Worm (Caenorhabditis elegans) whole organism, early embryonic: ENCODE data around the gene lury-1.
A peak's percentile ranks its signal among the peaks of the same experiment; 100 is the strongest.

Experiments
- B0310.2 ChIP-seq: sonication (generic microtip); optimal IDR thresholded peaks from 2 replicates; lab custom pipeline; 2016; ENCODE audit warnings: mild to moderate bottlenecking, missing genetic modification characterization, missing compliant biosample characterization
- F13C5.2 ChIP-seq: sonication (generic microtip); optimal IDR thresholded peaks from 2 replicates; lab custom pipeline; 2017; ENCODE audit warnings: mild to moderate bottlenecking, missing genetic modification characterization, inconsistent platforms, missing compliant biosample characterization
- aly-1 ChIP-seq: sonication (generic microtip); optimal IDR thresholded peaks from 2 replicates; lab custom pipeline; 2016; ENCODE audit warnings: missing genetic modification characterization, missing compliant biosample characterization
- ama-1 ChIP-seq: fragments of 150-350 bp; optimal IDR thresholded peaks from 2 replicates; lab custom pipeline; 2014
- ceh-13 ChIP-seq: fragments of 200-800 bp; sonication (Bioruptor generic); optimal IDR thresholded peaks from 2 replicates; lab custom pipeline; 2018; ENCODE audit warnings: mild to moderate bottlenecking, missing genetic modification characterization, missing compliant biosample characterization
- ceh-36 ChIP-seq: sonication (generic microtip); optimal IDR thresholded peaks from 2 replicates; lab custom pipeline; 2016; ENCODE audit warnings: missing genetic modification characterization, inconsistent platforms, missing compliant biosample characterization
- ets-7 ChIP-seq: sonication (generic microtip); optimal IDR thresholded peaks from 2 replicates; lab custom pipeline; 2016; ENCODE audit warnings: missing genotype, missing genetic modification characterization, missing compliant biosample characterization
- flt-1 ChIP-seq: fragments of 200-800 bp; sonication (Bioruptor generic); IDR thresholded peaks from 2 replicates; pipeline ENCODE4 v1.3.6; 2022; ENCODE audit warnings: missing genetic modification characterization, missing compliant biosample characterization
- hmbx-1 ChIP-seq: sonication (generic microtip); optimal IDR thresholded peaks from 2 replicates; lab custom pipeline; 2016; ENCODE audit warnings: mild to moderate bottlenecking, missing genetic modification characterization, missing compliant biosample characterization
- hmg-4 ChIP-seq: fragments of 200-800 bp; sonication (Bioruptor generic); optimal IDR thresholded peaks from 2 replicates; lab custom pipeline; 2018; ENCODE audit warnings: mild to moderate bottlenecking, missing genetic modification characterization, missing compliant biosample characterization
- hnd-1 ChIP-seq: sonication (generic microtip); optimal IDR thresholded peaks from 2 replicates; lab custom pipeline; 2016; ENCODE audit warnings: missing genetic modification characterization, missing compliant biosample characterization
- pes-1 ChIP-seq: fragments of 200-800 bp; sonication (Bioruptor generic); IDR thresholded peaks from 2 replicates; pipeline ENCODE4 v1.3.6; 2022; ENCODE audit warnings: missing genetic modification reagents, missing genetic modification characterization, missing compliant biosample characterization
- scrt-1 ChIP-seq: fragments of 200-800 bp; sonication (Bioruptor generic); IDR thresholded peaks from 2 replicates; pipeline ENCODE4 v1.3.6; 2022; ENCODE audit warnings: missing genetic modification characterization, missing compliant biosample characterization
- sea-1 ChIP-seq: fragments of 200-800 bp; sonication (Bioruptor generic); conservative IDR thresholded peaks from 2 replicates; pipeline ENCODE4 v1.3.6; 2022; ENCODE audit warnings: missing genetic modification characterization, missing compliant biosample characterization
- tbx-11 ChIP-seq: fragments of 200-800 bp; sonication (Bioruptor generic); IDR thresholded peaks from 2 replicates; pipeline ENCODE4 v1.3.6; 2022; ENCODE audit warnings: missing genetic modification characterization, missing compliant biosample characterization
- tbx-37 ChIP-seq: fragments of 200-800 bp; sonication (Bioruptor generic); conservative IDR thresholded peaks from 2 replicates; pipeline ENCODE4 v1.3.6; 2022; ENCODE audit warnings: missing genetic modification reagents, missing genetic modification characterization, missing compliant biosample characterization
- tra-4 ChIP-seq: sonication (generic microtip); optimal IDR thresholded peaks from 2 replicates; lab custom pipeline; 2017; ENCODE audit warnings: missing genetic modification characterization, missing compliant biosample characterization

lury-1 gene

ce11 chrIII:12230195-12230594, 44.0 kb downstream of the lury-1 start:
- TF ChIP-seq ets-7 (tag; lab: Kevin White, UChicago) (no peak), hnd-1 (tag; lab: Kevin White, UChicago) (no peak), ceh-36 (tag; lab: Kevin White, UChicago) (peak; percentile 92), aly-1 (no peak), pes-1 (GFP tag; lab: Robert Waterston, UW) (no peak), flt-1 (GFP tag; lab: Robert Waterston, UW) (no peak)

ce11 chrIII:12231539-12231938, 45.3 kb downstream of the lury-1 start:
- TF ChIP-seq tra-4 (no peak), flt-1 (GFP tag; lab: Robert Waterston, UW) (no peak), hnd-1 (tag; lab: Kevin White, UChicago) (no peak), B0310.2 (tag; lab: Kevin White, UChicago) (no peak), ama-1 (lab: Kevin White, UChicago) (no peak)

ce11 chrIII:12233493-12233892, 47.3 kb downstream of the lury-1 start:
- no peak for TF ChIP-seq B0310.2 (tag; lab: Kevin White, UChicago)
- no peak for TF ChIP-seq tra-4

- TF ChIP-seq hmg-4 (GFP tag; lab: Kevin White, UChicago) (no peak), ceh-36 (tag; lab: Kevin White, UChicago) (no peak), scrt-1 (GFP tag; lab: Robert Waterston, UW) (no peak), F13C5.2 (no peak), pes-1 (GFP tag; lab: Robert Waterston, UW) (no peak), tbx-11 (GFP tag; lab: Robert Waterston, UW) (no peak), ceh-13 (no peak)
Measured at ce11 chrIII:12235359-12235758, 49.1 kb downstream of the lury-1 start.

- TF ChIP-seq B0310.2 (tag; lab: Kevin White, UChicago) (no peak), ceh-36 (tag; lab: Kevin White, UChicago) (no peak), flt-1 (GFP tag; lab: Robert Waterston, UW) (no peak), ceh-13 (no peak), hnd-1 (tag; lab: Kevin White, UChicago) (no peak), sea-1 (GFP tag; lab: Robert Waterston, UW) (no peak), tbx-11 (GFP tag; lab: Robert Waterston, UW) (no peak), aly-1 (no peak), ama-1 (lab: Kevin White, UChicago) (no peak), pes-1 (GFP tag; lab: Robert Waterston, UW) (no peak), hmbx-1 (tag; lab: Kevin White, UChicago) (no peak), F13C5.2 (no peak), tra-4 (no peak), ets-7 (tag; lab: Kevin White, UChicago) (no peak), scrt-1 (GFP tag; lab: Robert Waterston, UW) (no peak), tbx-37 (GFP tag; lab: Robert Waterston, UW) (no peak)
Measured at ce11 chrIII:12235914-12236313, 49.7 kb downstream of the lury-1 start, which contains the start of the genes grl-15 and fbxa-89. TSS of gene grl-15 (minus strand) at chrIII:12236014. TSS of gene fbxa-89 (plus strand) at chrIII:12236184.
